Fruit fly (Drosophila melanogaster) whole organism, prepupa: ENCODE results near the gene eIF1.
A peak's percentile ranks its signal among the peaks of the same experiment; 100 is the strongest.

Experiments
- Blimp-1 ChIP-seq: fragments of 200-800 bp; sonication (Bioruptor generic); optimal IDR thresholded peaks from 3 replicates; lab custom pipeline; 2017; ENCODE audit warnings: missing biosample characterization, missing genetic modification characterization, mild to moderate bottlenecking, moderate library complexity, missing genetic modification reagents
- CG10669 ChIP-seq: fragments of 200-800 bp; sonication (Bioruptor generic); optimal IDR thresholded peaks from 3 replicates; lab custom pipeline; 2018; ENCODE audit warnings: missing biosample characterization, mild to moderate bottlenecking, missing genetic modification characterization, moderate library complexity
- CG11294 ChIP-seq: fragments of 200-800 bp; sonication (Bioruptor generic); IDR thresholded peaks from 2 replicates; pipeline ENCODE4 v1.3.6; 2022; ENCODE audit warnings: missing biosample characterization, missing genetic modification characterization
- CG15336 ChIP-seq: fragments of 200-800 bp; sonication (Bioruptor generic); IDR thresholded peaks from 2 replicates; pipeline ENCODE4 v1.3.6; 2022; ENCODE audit warnings: missing biosample characterization, missing genetic modification characterization
- CG1621 ChIP-seq: fragments of 200-800 bp; sonication (Bioruptor generic); optimal IDR thresholded peaks from 3 replicates; lab custom pipeline; 2018; ENCODE audit warnings: missing biosample characterization, mild to moderate bottlenecking, missing genetic modification characterization
- CG16779 ChIP-seq: fragments of 200-800 bp; sonication (Bioruptor generic); optimal IDR thresholded peaks from 3 replicates; lab custom pipeline; 2017; ENCODE audit warnings: missing biosample characterization, mild to moderate bottlenecking, missing genetic modification characterization
- CG3032 ChIP-seq: fragments of 200-800 bp; optimal IDR thresholded peaks from 2 replicates; lab custom pipeline; 2019; ENCODE audit warnings: missing biosample characterization, mild to moderate bottlenecking, missing genetic modification characterization, moderate library complexity
- CG31627 ChIP-seq: fragments of 200-800 bp; sonication (Bioruptor generic); optimal IDR thresholded peaks from 3 replicates; lab custom pipeline; 2016; ENCODE audit warnings: missing biosample characterization, missing genetic modification characterization
- CG34406 ChIP-seq: fragments of 200-800 bp; sonication (Bioruptor generic); optimal IDR thresholded peaks from 3 replicates; lab custom pipeline; 2016; ENCODE audit warnings: missing biosample characterization, missing genetic modification characterization
- CG4318 ChIP-seq: fragments of 200-800 bp; sonication (Bioruptor generic); optimal IDR thresholded peaks from 3 replicates; lab custom pipeline; 2017; ENCODE audit warnings: missing biosample characterization, mild to moderate bottlenecking, missing genetic modification characterization
- CG6163 ChIP-seq: fragments of 200-800 bp; sonication (Bioruptor generic); IDR thresholded peaks from 3 replicates; pipeline ENCODE4 v1.3.6; 2022; ENCODE audit warnings: missing biosample characterization, missing genetic modification characterization
- CG6276 ChIP-seq: fragments of 200-800 bp; sonication (Bioruptor generic); optimal IDR thresholded peaks from 2 replicates; lab custom pipeline; 2017; ENCODE audit warnings: missing biosample characterization, mild to moderate bottlenecking, missing genetic modification characterization
- CG6808 ChIP-seq: fragments of 200-800 bp; sonication (Bioruptor generic); optimal IDR thresholded peaks from 3 replicates; lab custom pipeline; 2017; ENCODE audit warnings: missing biosample characterization, missing genetic modification characterization, mild to moderate bottlenecking, moderate library complexity, missing genetic modification reagents
- CG6854 ChIP-seq: fragments of 200-800 bp; sonication (Bioruptor generic); optimal IDR thresholded peaks from 2 replicates; lab custom pipeline; 2017; ENCODE audit warnings: missing biosample characterization, mild to moderate bottlenecking, missing genetic modification characterization
- CG7368 ChIP-seq: fragments of 200-800 bp; sonication (Bioruptor generic); optimal IDR thresholded peaks from 3 replicates; lab custom pipeline; 2016; ENCODE audit warnings: missing biosample characterization, missing genetic modification characterization
- CG8632 ChIP-seq: fragments of 200-800 bp; sonication (Bioruptor generic); optimal IDR thresholded peaks from 3 replicates; lab custom pipeline; 2016; ENCODE audit warnings: missing biosample characterization, missing genetic modification characterization
- Eip75B ChIP-seq: fragments of 200-800 bp; sonication (Bioruptor generic); optimal IDR thresholded peaks from 3 replicates; lab custom pipeline; 2016; ENCODE audit warnings: missing biosample characterization, missing genetic modification characterization
- Eip78C ChIP-seq: fragments of 200-800 bp; sonication (Bioruptor generic); peaks from one replicate; lab custom pipeline; 2016; ENCODE audit warnings: missing biosample characterization, missing genetic modification characterization
- Eip93F ChIP-seq: fragments of 200-800 bp; sonication (Bioruptor generic); optimal IDR thresholded peaks from 2 replicates; lab custom pipeline; 2016; ENCODE audit warnings: missing biosample characterization, mild to moderate bottlenecking, missing genetic modification characterization
- Ets21C ChIP-seq: fragments of 200-800 bp; sonication (Bioruptor generic); optimal IDR thresholded peaks from 3 replicates; lab custom pipeline; 2016; ENCODE audit warnings: missing biosample characterization, missing genetic modification characterization
- Gug ChIP-seq: fragments of 200-800 bp; sonication (Bioruptor generic); IDR thresholded peaks from 2 replicates; pipeline ENCODE4 v1.3.6; 2022; ENCODE audit warnings: missing biosample characterization, missing genetic modification characterization
- Hr39 ChIP-seq: fragments of 200-800 bp; sonication (Bioruptor generic); optimal IDR thresholded peaks from 2 replicates; lab custom pipeline; 2016; ENCODE audit warnings: missing biosample characterization, missing genetic modification characterization
- Hr4 ChIP-seq: fragments of 200-800 bp; sonication (Bioruptor generic); optimal IDR thresholded peaks from 3 replicates; lab custom pipeline; 2016; ENCODE audit warnings: missing biosample characterization, missing genetic modification characterization
- Lpt ChIP-seq: fragments of 200-800 bp; sonication (Bioruptor generic); optimal IDR thresholded peaks from 3 replicates; lab custom pipeline; 2016; ENCODE audit warnings: missing biosample characterization, missing genetic modification characterization
- Met ChIP-seq: fragments of 200-800 bp; sonication (Bioruptor generic); optimal IDR thresholded peaks from 3 replicates; lab custom pipeline; 2016; ENCODE audit warnings: missing biosample characterization, missing genetic modification characterization
- OdsH ChIP-seq: fragments of 200-800 bp; sonication (Bioruptor generic); optimal IDR thresholded peaks from 3 replicates; lab custom pipeline; 2016; ENCODE audit warnings: missing biosample characterization, missing genetic modification characterization
- Smox ChIP-seq: fragments of 200-800 bp; sonication (Bioruptor generic); optimal IDR thresholded peaks from 3 replicates; lab custom pipeline; 2016; ENCODE audit warnings: missing biosample characterization, missing genetic modification characterization
- Sox102F ChIP-seq: fragments of 200-800 bp; sonication (Bioruptor generic); optimal IDR thresholded peaks from 2 replicates; lab custom pipeline; 2016; ENCODE audit warnings: missing biosample characterization, mild to moderate bottlenecking, missing genetic modification characterization
- Sox14 ChIP-seq: fragments of 200-800 bp; sonication (Bioruptor generic); optimal IDR thresholded peaks from 3 replicates; lab custom pipeline; 2016; ENCODE audit warnings: missing biosample characterization, missing genetic modification characterization
- achi ChIP-seq: fragments of 200-800 bp; sonication (Bioruptor generic); optimal IDR thresholded peaks from 3 replicates; lab custom pipeline; 2016; ENCODE audit warnings: missing biosample characterization, missing genetic modification characterization
- acj6 ChIP-seq: fragments of 200-800 bp; sonication (Bioruptor generic); optimal IDR thresholded peaks from 3 replicates; lab custom pipeline; 2016; ENCODE audit warnings: missing biosample characterization, missing genetic modification characterization
- cyc ChIP-seq: fragments of 200-800 bp; sonication (Bioruptor generic); optimal IDR thresholded peaks from 3 replicates; lab custom pipeline; 2016; ENCODE audit warnings: missing biosample characterization, missing genetic modification characterization
- dsx ChIP-seq: fragments of 200-800 bp; optimal IDR thresholded peaks from 3 replicates; lab custom pipeline; 2019; ENCODE audit warnings: missing biosample characterization, mild to moderate bottlenecking, missing genetic modification characterization, moderate library complexity; ENCODE audit not compliant: poor library complexity, severe bottlenecking
- eg ChIP-seq: fragments of 200-800 bp; sonication (Bioruptor generic); IDR thresholded peaks from 3 replicates; pipeline ENCODE4 v1.3.6; 2022; ENCODE audit warnings: missing biosample characterization, missing genetic modification characterization
- esn ChIP-seq: fragments of 200-800 bp; sonication (Bioruptor generic); optimal IDR thresholded peaks from 2 replicates; lab custom pipeline; 2016; ENCODE audit warnings: missing biosample characterization, mild to moderate bottlenecking, missing genetic modification characterization, moderate library complexity
- fd85E ChIP-seq: fragments of 200-800 bp; sonication (Bioruptor generic); optimal IDR thresholded peaks from 3 replicates; lab custom pipeline; 2016; ENCODE audit warnings: missing biosample characterization, missing genetic modification characterization
- fkh ChIP-seq: fragments of 200-800 bp; sonication (Bioruptor generic); optimal IDR thresholded peaks from 3 replicates; lab custom pipeline; 2017; ENCODE audit warnings: missing biosample characterization, mild to moderate bottlenecking, missing genetic modification characterization, moderate library complexity
- lz ChIP-seq: fragments of 200-800 bp; sonication (Bioruptor generic); optimal IDR thresholded peaks from 3 replicates; lab custom pipeline; 2016; ENCODE audit warnings: missing biosample characterization, missing genetic modification characterization
- pdm3 ChIP-seq: fragments of 200-800 bp; sonication (Bioruptor generic); optimal IDR thresholded peaks from 3 replicates; lab custom pipeline; 2016; ENCODE audit warnings: missing biosample characterization, missing genetic modification characterization
- spab ChIP-seq: fragments of 200-800 bp; sonication (Bioruptor generic); optimal IDR thresholded peaks from 2 replicates; lab custom pipeline; 2017; ENCODE audit warnings: missing biosample characterization, mild to moderate bottlenecking, missing genetic modification characterization, missing genetic modification reagents
- ss ChIP-seq, 2 experiments: fragments of 200-800 bp; sonication (Bioruptor generic); optimal IDR thresholded peaks; 2 replicates in 1 of 2; 3 replicates in 1 of 2; lab custom pipeline; 2017 to 2018; ENCODE audit warnings: mild to moderate bottlenecking in 2 of 2, missing biosample characterization in 2 of 2, missing genetic modification characterization in 2 of 2, moderate library complexity in 1 of 2
- svp ChIP-seq: fragments of 200-800 bp; sonication (Bioruptor generic); peaks from one replicate; lab custom pipeline; 2016; ENCODE audit warnings: missing biosample characterization, missing genetic modification characterization
- topi ChIP-seq: fragments of 200-800 bp; sonication (Bioruptor generic); optimal IDR thresholded peaks from 3 replicates; lab custom pipeline; 2016; ENCODE audit warnings: missing biosample characterization, missing genetic modification characterization
- vri ChIP-seq: fragments of 200-800 bp; sonication (Bioruptor generic); optimal IDR thresholded peaks from 3 replicates; lab custom pipeline; 2016; ENCODE audit warnings: missing biosample characterization, mild to moderate bottlenecking, missing genetic modification characterization

Gene eIF1

dm6 chr3L:3236319-3236718 is 13.2 kb downstream of the eIF1 start:
- TF ChIP-seq CG6163 (GFP tag; lab: Robert Waterston, UW) (peak; percentile 50; the same call in 1 of the 3 replicates), CG11294 (no peak), vri (GFP tag; lab: Kevin White, UChicago) (peak; percentile 23)

- TF ChIP-seq CG31627 (GFP tag; lab: Kevin White, UChicago) (peak; percentile 35), Eip78C (GFP tag; lab: Kevin White, UChicago) (peak; percentile 76), CG8632 (GFP tag; lab: Kevin White, UChicago) (no peak), svp (GFP tag; lab: Kevin White, UChicago) (peak; percentile 93), Eip75B (GFP tag; lab: Kevin White, UChicago) (no peak), Lpt (GFP tag; lab: Kevin White, UChicago) (no peak), Ets21C (GFP tag; lab: Kevin White, UChicago) (no peak), Met (GFP tag; lab: Kevin White, UChicago) (no peak), Hr39 (GFP tag; lab: Kevin White, UChicago) (no peak), Blimp-1 (GFP tag; lab: Kevin White, UChicago) (no peak), lz (GFP tag; lab: Kevin White, UChicago) (peak; percentile 38), CG10669 (no peak), CG15336 (GFP tag; lab: Robert Waterston, UW) (no peak), acj6 (no peak), CG6276 (GFP tag; lab: Kevin White, UChicago) (no peak), fd85E (GFP tag; lab: Kevin White, UChicago) (no peak), Smox (GFP tag; lab: Kevin White, UChicago) (no peak), pdm3 (GFP tag; lab: Kevin White, UChicago) (no peak), Eip93F (GFP tag; lab: Kevin White, UChicago) (no peak), fkh (GFP tag; lab: Kevin White, UChicago) (peak; percentile 43), CG6854 (GFP tag; lab: Kevin White, UChicago) (peak; percentile 13), esn (GFP tag; lab: Kevin White, UChicago) (peak; percentile 0), OdsH (no peak), Sox14 (peak; percentile 45), Gug (0 out of 2 replicates have a peak, but pooled peaks have one; percentile 12), CG6808 (GFP tag; lab: Kevin White, UChicago) (peak; percentile 100), achi (GFP tag; lab: Kevin White, UChicago) (no peak), cyc (GFP tag; lab: Kevin White, UChicago) (peak; percentile 10), ss (GFP tag; optimal IDR thresholded peaks at IDR 0.05; lab: Kevin White, UChicago) (peak in 1 of 2 experiments; percentile 48)
- TF ChIP-seq, all 60 proteins: peak for 12
These were observed 16.1 kb downstream of the eIF1 start, which contains the start of gene CG17746 for dm6 chr3L:3239033-3239752. Gene CG17746 (minus strand): TSS chr3L:3239578.

dm6 chr3L:3239785-3240596 is 16.9 kb downstream of the eIF1 start:
- TF ChIP-seq CG3032 (tag; lab: Kevin White, UChicago) (no peak), Eip75B (GFP tag; lab: Kevin White, UChicago) (peak; percentile 61), Gug (no peak), CG1621 (tag; lab: Kevin White, UChicago) (peak; percentile 79), topi (GFP tag; lab: Kevin White, UChicago) (no peak), Blimp-1 (GFP tag; lab: Kevin White, UChicago) (no peak), CG6276 (GFP tag; lab: Kevin White, UChicago) (no peak), CG4318 (no peak), achi (GFP tag; lab: Kevin White, UChicago) (peak; percentile 53), dsx (GFP tag; lab: Kevin White, UChicago) (peak; percentile 77), Eip93F (GFP tag; lab: Kevin White, UChicago) (peak; percentile 69), spab (GFP tag; lab: Kevin White, UChicago) (no peak), lz (GFP tag; lab: Kevin White, UChicago) (peak; percentile 52), Hr39 (GFP tag; lab: Kevin White, UChicago) (peak; percentile 76), CG6854 (GFP tag; lab: Kevin White, UChicago) (no peak), Hr4 (peak; percentile 60), CG34406 (GFP tag; lab: Kevin White, UChicago) (peak; percentile 52), CG16779 (tag; lab: Kevin White, UChicago) (peak; percentile 22), eg (GFP tag; lab: Robert Waterston, UW) (0 out of 3 replicates have a peak, but pooled peaks have one; percentile 21), CG7368 (GFP tag; lab: Kevin White, UChicago) (no peak), Sox102F (GFP tag; lab: Kevin White, UChicago) (peak; percentile 78), fkh (GFP tag; lab: Kevin White, UChicago) (peak; percentile 64), Eip78C (GFP tag; lab: Kevin White, UChicago) (peak; percentile 94)
